Worm (Caenorhabditis elegans): ENCODE measurements around the gene fbxb-5.

- TF ChIP-seq ama-1 (optimal IDR thresholded peaks at IDR 0.05) (no peak), ceh-13 (GFP tag; optimal IDR thresholded peaks at IDR 0.05) (no peak), B0310.2 (tag; optimal IDR thresholded peaks at IDR 0.05) (no peak), aly-1 (tag; optimal IDR thresholded peaks at IDR 0.05) (no peak), flt-1 (GFP tag; IDR thresholded peaks at IDR 0.05) (no peak), pes-1 (GFP tag; IDR thresholded peaks at IDR 0.05) (no peak), tra-4 (tag; optimal IDR thresholded peaks at IDR 0.05) (no peak), scrt-1 (GFP tag; IDR thresholded peaks at IDR 0.05) (no peak), hnd-1 (tag; optimal IDR thresholded peaks at IDR 0.05) (no peak), hmbx-1 (tag; optimal IDR thresholded peaks at IDR 0.05) (no peak), tbx-11 (GFP tag; IDR thresholded peaks at IDR 0.05) (no peak), hmg-4 (GFP tag; optimal IDR thresholded peaks at IDR 0.05) (no peak)
Observed at ce11 chrII:1692827-1693226, 29.5 kb downstream of the fbxb-5 start, which contains the start of gene fbxc-21.

Data from whole organism, early embryonic.